Fruit fly (Drosophila melanogaster) whole organism, prepupa: ENCODE data around the gene CG32263.
A peak's percentile ranks its signal among the peaks of the same experiment; 100 is the strongest.

Experiments used
- CG10631 ChIP-seq: fragments of 200-800 bp; sonication (Bioruptor generic); optimal IDR thresholded peaks from 2 replicates; lab custom pipeline; 2016; ENCODE audit warnings: missing biosample characterization, missing genetic modification characterization
- CG10669 ChIP-seq: fragments of 200-800 bp; sonication (Bioruptor generic); optimal IDR thresholded peaks from 3 replicates; lab custom pipeline; 2018; ENCODE audit warnings: missing biosample characterization, mild to moderate bottlenecking, missing genetic modification characterization, moderate library complexity
- CG11762 ChIP-seq: fragments of 200-800 bp; sonication (Bioruptor generic); optimal IDR thresholded peaks from 3 replicates; lab custom pipeline; 2016; ENCODE audit warnings: missing biosample characterization, missing genetic modification characterization; ENCODE audit not compliant: insufficient read depth
- CG16779 ChIP-seq: fragments of 200-800 bp; sonication (Bioruptor generic); optimal IDR thresholded peaks from 3 replicates; lab custom pipeline; 2017; ENCODE audit warnings: missing biosample characterization, mild to moderate bottlenecking, missing genetic modification characterization
- CG3032 ChIP-seq: fragments of 200-800 bp; optimal IDR thresholded peaks from 2 replicates; lab custom pipeline; 2019; ENCODE audit warnings: missing biosample characterization, mild to moderate bottlenecking, missing genetic modification characterization, moderate library complexity
- CG32006 ChIP-seq: fragments of 200-800 bp; sonication (Bioruptor generic); optimal IDR thresholded peaks from 3 replicates; lab custom pipeline; 2017; ENCODE audit warnings: missing biosample characterization, mild to moderate bottlenecking, missing genetic modification characterization
- CG34406 ChIP-seq: fragments of 200-800 bp; sonication (Bioruptor generic); optimal IDR thresholded peaks from 3 replicates; lab custom pipeline; 2016; ENCODE audit warnings: missing biosample characterization, missing genetic modification characterization
- CG6163 ChIP-seq: fragments of 200-800 bp; sonication (Bioruptor generic); IDR thresholded peaks from 3 replicates; pipeline ENCODE4 v1.3.6; 2022; ENCODE audit warnings: missing biosample characterization, missing genetic modification characterization
- CG6276 ChIP-seq: fragments of 200-800 bp; sonication (Bioruptor generic); optimal IDR thresholded peaks from 2 replicates; lab custom pipeline; 2017; ENCODE audit warnings: missing biosample characterization, mild to moderate bottlenecking, missing genetic modification characterization
- CG6792 ChIP-seq: fragments of 200-800 bp; sonication (Bioruptor generic); optimal IDR thresholded peaks from 3 replicates; lab custom pipeline; 2016; ENCODE audit warnings: missing biosample characterization, missing genetic modification characterization
- CG6808 ChIP-seq: fragments of 200-800 bp; sonication (Bioruptor generic); optimal IDR thresholded peaks from 3 replicates; lab custom pipeline; 2017; ENCODE audit warnings: missing biosample characterization, missing genetic modification characterization, mild to moderate bottlenecking, moderate library complexity, missing genetic modification reagents
- CG6854 ChIP-seq: fragments of 200-800 bp; sonication (Bioruptor generic); optimal IDR thresholded peaks from 2 replicates; lab custom pipeline; 2017; ENCODE audit warnings: missing biosample characterization, mild to moderate bottlenecking, missing genetic modification characterization
- CG8319 ChIP-seq: fragments of 200-800 bp; sonication (Bioruptor generic); optimal IDR thresholded peaks from 3 replicates; lab custom pipeline; 2016; ENCODE audit warnings: missing biosample characterization, missing genetic modification characterization
- CG8632 ChIP-seq: fragments of 200-800 bp; sonication (Bioruptor generic); optimal IDR thresholded peaks from 3 replicates; lab custom pipeline; 2016; ENCODE audit warnings: missing biosample characterization, missing genetic modification characterization
- CG9139 ChIP-seq: fragments of 200-800 bp; sonication (Bioruptor generic); optimal IDR thresholded peaks from 3 replicates; lab custom pipeline; 2017; ENCODE audit warnings: missing biosample characterization, mild to moderate bottlenecking, missing genetic modification characterization
- Eip75B ChIP-seq: fragments of 200-800 bp; sonication (Bioruptor generic); optimal IDR thresholded peaks from 3 replicates; lab custom pipeline; 2016; ENCODE audit warnings: missing biosample characterization, missing genetic modification characterization
- Eip78C ChIP-seq: fragments of 200-800 bp; sonication (Bioruptor generic); peaks from one replicate; lab custom pipeline; 2016; ENCODE audit warnings: missing biosample characterization, missing genetic modification characterization
- Ets21C ChIP-seq: fragments of 200-800 bp; sonication (Bioruptor generic); optimal IDR thresholded peaks from 3 replicates; lab custom pipeline; 2016; ENCODE audit warnings: missing biosample characterization, missing genetic modification characterization
- Ets96B ChIP-seq: fragments of 200-800 bp; optimal IDR thresholded peaks from 2 replicates; lab custom pipeline; 2019; ENCODE audit warnings: missing biosample characterization, mild to moderate bottlenecking, missing genetic modification characterization, moderate library complexity
- Gug ChIP-seq: fragments of 200-800 bp; sonication (Bioruptor generic); IDR thresholded peaks from 2 replicates; pipeline ENCODE4 v1.3.6; 2022; ENCODE audit warnings: missing biosample characterization, missing genetic modification characterization
- Met ChIP-seq: fragments of 200-800 bp; sonication (Bioruptor generic); optimal IDR thresholded peaks from 3 replicates; lab custom pipeline; 2016; ENCODE audit warnings: missing biosample characterization, missing genetic modification characterization
- OdsH ChIP-seq: fragments of 200-800 bp; sonication (Bioruptor generic); optimal IDR thresholded peaks from 3 replicates; lab custom pipeline; 2016; ENCODE audit warnings: missing biosample characterization, missing genetic modification characterization
- Smox ChIP-seq: fragments of 200-800 bp; sonication (Bioruptor generic); optimal IDR thresholded peaks from 3 replicates; lab custom pipeline; 2016; ENCODE audit warnings: missing biosample characterization, missing genetic modification characterization
- Sox102F ChIP-seq: fragments of 200-800 bp; sonication (Bioruptor generic); optimal IDR thresholded peaks from 2 replicates; lab custom pipeline; 2016; ENCODE audit warnings: missing biosample characterization, mild to moderate bottlenecking, missing genetic modification characterization
- Sox14 ChIP-seq: fragments of 200-800 bp; sonication (Bioruptor generic); optimal IDR thresholded peaks from 3 replicates; lab custom pipeline; 2016; ENCODE audit warnings: missing biosample characterization, missing genetic modification characterization
- achi ChIP-seq: fragments of 200-800 bp; sonication (Bioruptor generic); optimal IDR thresholded peaks from 3 replicates; lab custom pipeline; 2016; ENCODE audit warnings: missing biosample characterization, missing genetic modification characterization
- acj6 ChIP-seq: fragments of 200-800 bp; sonication (Bioruptor generic); optimal IDR thresholded peaks from 3 replicates; lab custom pipeline; 2016; ENCODE audit warnings: missing biosample characterization, missing genetic modification characterization
- cyc ChIP-seq: fragments of 200-800 bp; sonication (Bioruptor generic); optimal IDR thresholded peaks from 3 replicates; lab custom pipeline; 2016; ENCODE audit warnings: missing biosample characterization, missing genetic modification characterization
- dac ChIP-seq: fragments of 200-800 bp; sonication (Bioruptor generic); optimal IDR thresholded peaks from 2 replicates; lab custom pipeline; 2017; ENCODE audit warnings: missing biosample characterization, mild to moderate bottlenecking, missing genetic modification characterization
- dsx ChIP-seq: fragments of 200-800 bp; optimal IDR thresholded peaks from 3 replicates; lab custom pipeline; 2019; ENCODE audit warnings: missing biosample characterization, mild to moderate bottlenecking, missing genetic modification characterization, moderate library complexity; ENCODE audit not compliant: poor library complexity, severe bottlenecking
- eg ChIP-seq: fragments of 200-800 bp; sonication (Bioruptor generic); IDR thresholded peaks from 3 replicates; pipeline ENCODE4 v1.3.6; 2022; ENCODE audit warnings: missing biosample characterization, missing genetic modification characterization
- esn ChIP-seq: fragments of 200-800 bp; sonication (Bioruptor generic); optimal IDR thresholded peaks from 2 replicates; lab custom pipeline; 2016; ENCODE audit warnings: missing biosample characterization, mild to moderate bottlenecking, missing genetic modification characterization, moderate library complexity
- fd59A ChIP-seq: fragments of 200-800 bp; sonication (Bioruptor generic); optimal IDR thresholded peaks from 2 replicates; lab custom pipeline; 2017; ENCODE audit warnings: missing biosample characterization, mild to moderate bottlenecking, missing genetic modification characterization, missing genetic modification reagents
- fd85E ChIP-seq: fragments of 200-800 bp; sonication (Bioruptor generic); optimal IDR thresholded peaks from 3 replicates; lab custom pipeline; 2016; ENCODE audit warnings: missing biosample characterization, missing genetic modification characterization
- fkh ChIP-seq: fragments of 200-800 bp; sonication (Bioruptor generic); optimal IDR thresholded peaks from 3 replicates; lab custom pipeline; 2017; ENCODE audit warnings: missing biosample characterization, mild to moderate bottlenecking, missing genetic modification characterization, moderate library complexity
- lz ChIP-seq: fragments of 200-800 bp; sonication (Bioruptor generic); optimal IDR thresholded peaks from 3 replicates; lab custom pipeline; 2016; ENCODE audit warnings: missing biosample characterization, missing genetic modification characterization
- net ChIP-seq: fragments of 200-800 bp; sonication (Bioruptor generic); optimal IDR thresholded peaks from 3 replicates; lab custom pipeline; 2016; ENCODE audit warnings: missing biosample characterization, missing genetic modification characterization
- pdm3 ChIP-seq: fragments of 200-800 bp; sonication (Bioruptor generic); optimal IDR thresholded peaks from 3 replicates; lab custom pipeline; 2016; ENCODE audit warnings: missing biosample characterization, missing genetic modification characterization
- salr ChIP-seq, 2 experiments: fragments of 200-800 bp; sonication (Bioruptor generic); optimal IDR thresholded peaks; 3 replicates each; lab custom pipeline; 2016 to 2018; ENCODE audit warnings: missing biosample characterization in 2 of 2, missing genetic modification characterization in 2 of 2, mild to moderate bottlenecking in 1 of 2
- spab ChIP-seq: fragments of 200-800 bp; sonication (Bioruptor generic); optimal IDR thresholded peaks from 2 replicates; lab custom pipeline; 2017; ENCODE audit warnings: missing biosample characterization, mild to moderate bottlenecking, missing genetic modification characterization, missing genetic modification reagents
- svp ChIP-seq: fragments of 200-800 bp; sonication (Bioruptor generic); peaks from one replicate; lab custom pipeline; 2016; ENCODE audit warnings: missing biosample characterization, missing genetic modification characterization
- topi ChIP-seq: fragments of 200-800 bp; sonication (Bioruptor generic); optimal IDR thresholded peaks from 3 replicates; lab custom pipeline; 2016; ENCODE audit warnings: missing biosample characterization, missing genetic modification characterization

CG32263 gene

dm6 chr3L:3791043-3791682, 19.8 kb downstream of the CG32263 start (continued):
- TF ChIP-seq Gug (GFP tag; lab: Robert Waterston, UW) (peak; percentile 8; the same call in 1 of the 2 replicates), svp (GFP tag; lab: Kevin White, UChicago) (peak; percentile 28), cyc (GFP tag; lab: Kevin White, UChicago) (peak; percentile 10), OdsH (peak; percentile 11), CG3032 (tag; lab: Kevin White, UChicago) (no peak), achi (GFP tag; lab: Kevin White, UChicago) (peak; percentile 47), acj6 (peak; percentile 7)

DNA sequence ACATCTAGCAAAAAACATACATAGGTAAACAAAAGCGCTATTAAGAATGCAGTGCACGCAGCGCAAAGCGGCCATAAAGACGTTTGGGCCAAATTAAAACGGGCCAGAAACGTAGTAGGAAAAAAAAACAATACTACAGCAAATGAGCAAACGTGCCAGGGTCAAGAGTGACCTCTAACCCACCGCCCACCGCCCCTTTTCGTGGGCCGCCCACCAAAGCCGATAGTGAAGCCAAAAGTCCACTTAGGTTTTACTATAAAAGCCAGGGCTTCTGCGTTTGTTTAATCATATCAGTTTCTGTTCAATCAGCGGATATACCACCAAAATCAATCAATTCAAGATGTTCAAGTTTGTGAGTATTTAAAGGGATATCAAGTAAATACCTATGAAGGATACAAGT, 20.4 kb downstream of the CG32263 start, which contains the start of gene CG32266:
Gene CG32266 (plus strand): TSS at position 301 of the 400 bp plus-strand sequence.
- TF ChIP-seq fkh (GFP tag; lab: Kevin White, UChicago) (no peak), Met (GFP tag; lab: Kevin White, UChicago) (no peak), cyc (GFP tag; lab: Kevin White, UChicago) (no peak), CG34406 (no peak), CG10631 (no peak), Eip78C (no peak), Smox (GFP tag; lab: Kevin White, UChicago) (no peak), dsx (GFP tag; lab: Kevin White, UChicago) (no peak), CG6163 (no peak), Sox14 (GFP tag; lab: Kevin White, UChicago) (no peak), Sox102F (GFP tag; lab: Kevin White, UChicago) (no peak), fd85E (GFP tag; lab: Kevin White, UChicago) (no peak)

dm6 chr3L:3788790-3789421, 22.0 kb downstream of the CG32263 start:
- TF ChIP-seq fkh (GFP tag; lab: Kevin White, UChicago): peak; percentile 36
- TF ChIP-seq OdsH: peak; percentile 2
- peak; percentile 8 for TF ChIP-seq CG6276 (GFP tag; lab: Kevin White, UChicago)
- TF ChIP-seq Eip75B (GFP tag; lab: Kevin White, UChicago): no peak
- no peak for TF ChIP-seq esn
- peak; percentile 34; the same call in 1 of the 3 replicates for TF ChIP-seq eg
- peak; percentile 62 for TF ChIP-seq Eip78C
- TF ChIP-seq lz (GFP tag; lab: Kevin White, UChicago): no peak
- TF ChIP-seq spab (GFP tag; lab: Kevin White, UChicago): no peak
- TF ChIP-seq, all 60 proteins: peak for 5

- peak; percentile 22 for TF ChIP-seq Eip75B (GFP tag; lab: Kevin White, UChicago)
- TF ChIP-seq CG6163: peak; percentile 48; the same call in 1 of the 3 replicates
- peak; percentile 7 for TF ChIP-seq CG8632 (GFP tag; lab: Kevin White, UChicago)
- TF ChIP-seq acj6: no peak
- no peak for TF ChIP-seq Gug (GFP tag; lab: Robert Waterston, UW)
- TF ChIP-seq CG34406: peak; percentile 26
- TF ChIP-seq CG9139 (GFP tag; lab: Kevin White, UChicago): peak; percentile 23
- peak; percentile 6 for TF ChIP-seq fd59A (GFP tag; lab: Kevin White, UChicago)
- peak; percentile 9 for TF ChIP-seq Ets96B (tag; lab: Kevin White, UChicago)
- TF ChIP-seq achi (GFP tag; lab: Kevin White, UChicago): peak; percentile 12
- no peak for TF ChIP-seq CG11762
- TF ChIP-seq salr (GFP tag; optimal IDR thresholded peaks at IDR 0.05; lab: Kevin White, UChicago): peak; percentile 10 to 39
- TF ChIP-seq fkh (GFP tag; lab: Kevin White, UChicago): peak; percentile 32
- no peak for TF ChIP-seq dac (GFP tag; lab: Kevin White, UChicago)
- TF ChIP-seq CG6808 (GFP tag; lab: Kevin White, UChicago): peak; percentile 66
- TF ChIP-seq Ets21C: no peak
- peak; percentile 72 for TF ChIP-seq CG6854 (GFP tag; lab: Kevin White, UChicago)
- no peak for TF ChIP-seq CG10669 (GFP tag; lab: Kevin White, UChicago)
- peak; percentile 73 for TF ChIP-seq net (GFP tag; lab: Kevin White, UChicago)
- peak; percentile 21 for TF ChIP-seq topi (GFP tag; lab: Kevin White, UChicago)
- TF ChIP-seq CG16779 (tag; lab: Kevin White, UChicago): peak; percentile 66
- peak; percentile 17 for TF ChIP-seq Met (GFP tag; lab: Kevin White, UChicago)
- TF ChIP-seq lz (GFP tag; lab: Kevin White, UChicago): peak; percentile 15
- TF ChIP-seq CG6792 (GFP tag; lab: Kevin White, UChicago): peak; percentile 12
- peak; percentile 42; the same call in 1 of the 3 replicates for TF ChIP-seq eg
- peak; percentile 28 for TF ChIP-seq pdm3 (GFP tag; lab: Kevin White, UChicago)
- peak; percentile 37 for TF ChIP-seq CG32006 (GFP tag; lab: Kevin White, UChicago)
- TF ChIP-seq CG8319 (GFP tag; lab: Kevin White, UChicago): no peak
These were observed 23.2 kb downstream of the CG32263 start for dm6 chr3L:3787595-3788151.
